Worm (Caenorhabditis elegans) whole organism, L3 larva: Measurements from ENCODE around the gene snt-7.

Experiments used
- R02D3.7 ChIP-seq: fragments of 150-350 bp; optimal IDR thresholded peaks from 2 replicates; lab custom pipeline; 2014; ENCODE audit warnings: missing biosample characterization, missing genetic modification characterization
- aly-2 ChIP-seq: fragments of 150-350 bp; optimal IDR thresholded peaks from 2 replicates; lab custom pipeline; 2014; ENCODE audit warnings: missing biosample characterization, missing genetic modification characterization
- ama-1 ChIP-seq: fragments of 150-350 bp; optimal IDR thresholded peaks from 2 replicates; lab custom pipeline; 2018
- ceh-16 ChIP-seq: sonication (generic microtip); optimal IDR thresholded peaks from 2 replicates; lab custom pipeline; 2017; ENCODE audit warnings: missing biosample characterization, missing genetic modification characterization
- ceh-82 ChIP-seq: fragments of 150-350 bp; optimal IDR thresholded peaks from 2 replicates; lab custom pipeline; 2014; ENCODE audit warnings: missing biosample characterization, missing genetic modification characterization
- egl-27 ChIP-seq: sonication (generic microtip); optimal IDR thresholded peaks from 4 replicates; lab custom pipeline; 2017; ENCODE audit warnings: missing biosample characterization, missing genetic modification reagents, missing genetic modification characterization
- egl-5 ChIP-seq: fragments of 150-350 bp; optimal IDR thresholded peaks from 2 replicates; lab custom pipeline; 2017; ENCODE audit warnings: missing biosample characterization, missing genetic modification reagents, missing genetic modification characterization, inconsistent platforms
- elt-1 ChIP-seq: fragments of 150-350 bp; optimal IDR thresholded peaks from 2 replicates; lab custom pipeline; 2014; ENCODE audit warnings: missing biosample characterization, missing genetic modification characterization
- elt-2 ChIP-seq: sonication (generic microtip); optimal IDR thresholded peaks from 2 replicates; lab custom pipeline; 2016; ENCODE audit warnings: missing genetic modification reagents, mild to moderate bottlenecking, missing genetic modification characterization, missing compliant biosample characterization
- elt-3 ChIP-seq, 3 experiments: fragments of 150-350 bp in 1 of 3; sonication (generic microtip) in 2 of 3; optimal IDR thresholded peaks; 2 replicates in 2 of 3; 4 replicates in 1 of 3; lab custom pipeline; 2014 to 2017; ENCODE audit warnings: missing biosample characterization in 3 of 3, missing genetic modification characterization in 3 of 3
- eor-1 ChIP-seq, 2 experiments: fragments of 150-350 bp; optimal IDR thresholded peaks; 2 replicates each; lab custom pipeline; 2014 to 2018; ENCODE audit warnings: missing biosample characterization in 2 of 2, missing genetic modification characterization in 2 of 2
- fkh-10 ChIP-seq: sonication (generic microtip); optimal IDR thresholded peaks from 2 replicates; lab custom pipeline; 2017; ENCODE audit warnings: missing biosample characterization, missing genetic modification reagents, missing genetic modification characterization
- fos-1 ChIP-seq: fragments of 150-350 bp; optimal IDR thresholded peaks from 2 replicates; lab custom pipeline; 2014; ENCODE audit warnings: missing biosample characterization, missing genetic modification characterization
- jun-1 ChIP-seq: fragments of 150-350 bp; optimal IDR thresholded peaks from 2 replicates; lab custom pipeline; 2014; ENCODE audit warnings: missing biosample characterization, missing genetic modification reagents, missing genetic modification characterization
- lin-15B ChIP-seq: fragments of 150-350 bp; optimal IDR thresholded peaks from 2 replicates; lab custom pipeline; 2014; ENCODE audit warnings: missing biosample characterization, missing genetic modification characterization
- lin-39 ChIP-seq: fragments of 150-350 bp; optimal IDR thresholded peaks from 2 replicates; lab custom pipeline; 2018; ENCODE audit warnings: missing biosample characterization, missing genetic modification reagents, missing genetic modification characterization
- lsy-12 ChIP-seq: sonication (generic microtip); optimal IDR thresholded peaks from 2 replicates; lab custom pipeline; 2016; ENCODE audit warnings: mild to moderate bottlenecking, missing genetic modification characterization, missing compliant biosample characterization
- mdl-1 ChIP-seq: fragments of 150-350 bp; optimal IDR thresholded peaks from 2 replicates; lab custom pipeline; 2014; ENCODE audit warnings: missing biosample characterization, missing genetic modification characterization
- mml-1 ChIP-seq: fragments of 150-350 bp; sonication (generic microtip); optimal IDR thresholded peaks from 3 replicates; lab custom pipeline; 2014; ENCODE audit warnings: missing biosample characterization, missing genetic modification characterization
- nfya-1 ChIP-seq: sonication (generic microtip); optimal IDR thresholded peaks from 2 replicates; lab custom pipeline; 2017; ENCODE audit warnings: missing genetic modification characterization, mild to moderate bottlenecking, missing compliant biosample characterization, antibody characterized with exemption, moderate library complexity; ENCODE audit not compliant: insufficient read depth
- nhr-12 ChIP-seq: fragments of 150-350 bp; optimal IDR thresholded peaks from 2 replicates; lab custom pipeline; 2014; ENCODE audit warnings: missing biosample characterization, missing genetic modification characterization
- nhr-23 ChIP-seq: fragments of 150-350 bp; optimal IDR thresholded peaks from 2 replicates; lab custom pipeline; 2014; ENCODE audit warnings: missing biosample characterization, missing genetic modification reagents, missing genetic modification characterization
- nhr-28 ChIP-seq: fragments of 150-350 bp; optimal IDR thresholded peaks from 2 replicates; lab custom pipeline; 2014; ENCODE audit warnings: missing biosample characterization, missing genetic modification characterization
- nhr-43 ChIP-seq: sonication (generic microtip); optimal IDR thresholded peaks from 2 replicates; lab custom pipeline; 2016; ENCODE audit warnings: mild to moderate bottlenecking, missing genetic modification characterization, missing compliant biosample characterization; ENCODE audit not compliant: poor library complexity, severe bottlenecking
- nhr-67 ChIP-seq: fragments of 150-350 bp; optimal IDR thresholded peaks from 2 replicates; lab custom pipeline; 2014; ENCODE audit warnings: missing biosample characterization, missing genetic modification characterization
- pha-4 ChIP-seq: fragments of 150-350 bp; optimal IDR thresholded peaks from 2 replicates; lab custom pipeline; 2014; ENCODE audit warnings: missing biosample characterization, missing genetic modification reagents, missing genetic modification characterization
- pqm-1 ChIP-seq: fragments of 150-350 bp; optimal IDR thresholded peaks from 2 replicates; lab custom pipeline; 2017; ENCODE audit warnings: missing biosample characterization, missing genetic modification characterization, inconsistent platforms
- skn-1 ChIP-seq: fragments of 150-350 bp; optimal IDR thresholded peaks from 2 replicates; lab custom pipeline; 2014; ENCODE audit warnings: missing biosample characterization, missing genetic modification characterization
- snpc-4 ChIP-seq: fragments of 150-350 bp; optimal IDR thresholded peaks from 2 replicates; lab custom pipeline; 2014; ENCODE audit warnings: missing biosample characterization, missing genetic modification characterization
- unc-39 ChIP-seq: sonication (generic microtip); optimal IDR thresholded peaks from 4 replicates; lab custom pipeline; 2017; ENCODE audit warnings: missing biosample characterization, missing genetic modification characterization
- zag-1 ChIP-seq: fragments of 150-350 bp; optimal IDR thresholded peaks from 2 replicates; lab custom pipeline; 2014; ENCODE audit warnings: missing biosample characterization, missing genetic modification characterization
- ztf-4 ChIP-seq: fragments of 150-350 bp; optimal IDR thresholded peaks from 2 replicates; lab custom pipeline; 2014; ENCODE audit warnings: missing biosample characterization, missing genetic modification characterization

The snt-7 gene

DNA sequence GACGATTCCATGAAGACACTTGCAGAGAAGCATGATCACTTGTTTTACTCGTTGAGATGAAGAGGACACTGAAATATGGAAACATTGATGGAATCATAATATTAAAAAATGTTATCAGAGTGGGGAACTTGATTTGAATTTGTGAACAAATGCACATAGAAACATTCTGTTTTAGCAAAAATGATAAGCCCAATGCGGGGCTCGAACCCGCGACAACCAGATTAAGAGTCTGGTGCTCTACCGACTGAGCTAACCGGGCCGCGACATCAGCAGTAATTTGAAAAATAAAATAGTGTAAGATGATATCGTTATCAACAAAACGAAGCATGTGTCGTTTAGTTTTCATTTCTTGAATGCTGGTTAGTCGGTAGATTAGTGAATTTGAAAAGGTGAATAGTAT lies 42.2 kb upstream of the snt-7 start:
- no peak for TF ChIP-seq nhr-12 (tag; lab: Kevin White, UChicago)
- TF ChIP-seq egl-27 = no peak
- TF ChIP-seq zag-1 (tag; lab: Kevin White, UChicago) = no peak
- peak; percentile 19 for TF ChIP-seq elt-2 (tag; lab: Kevin White, UChicago)
- TF ChIP-seq pqm-1 (tag; lab: Kevin White, UChicago) = no peak

DNA sequence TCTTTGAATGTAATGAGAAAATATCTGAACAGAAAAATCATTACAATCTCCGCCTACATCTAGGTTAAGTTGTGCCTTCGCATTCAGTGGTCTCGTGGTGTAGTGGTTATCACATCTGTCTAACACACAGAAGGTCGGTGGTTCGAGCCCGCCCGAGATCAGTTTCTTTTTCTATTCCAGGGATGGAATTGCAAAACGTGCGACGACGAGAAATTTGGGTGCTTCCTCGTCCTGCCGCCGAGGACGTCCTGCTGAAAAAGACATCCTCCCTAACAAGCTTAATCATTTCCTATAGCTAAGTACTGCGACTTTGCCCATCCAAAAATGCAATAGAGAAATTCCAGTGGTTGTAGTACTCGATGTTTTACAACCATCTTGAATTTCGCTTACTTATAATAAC lies 37.1 kb upstream of the snt-7 start:
- TF ChIP-seq nfya-1 (tag; lab: Kevin White, UChicago) (no peak), elt-2 (tag; lab: Kevin White, UChicago) (peak; percentile 10), nhr-28 (tag; lab: Kevin White, UChicago) (no peak), R02D3.7 (tag; lab: Kevin White, UChicago) (no peak), elt-3 (tag; optimal IDR thresholded peaks at IDR 0.05; lab: Kevin White, UChicago) (no peak), pqm-1 (tag; lab: Kevin White, UChicago) (no peak), zag-1 (tag; lab: Kevin White, UChicago) (no peak), skn-1 (tag; lab: Kevin White, UChicago) (no peak), lsy-12 (tag; lab: Kevin White, UChicago) (peak; percentile 9), pha-4 (tag; lab: Kevin White, UChicago) (no peak)

ce11 chrX:15233684-15234083 lies 34.7 kb upstream of the snt-7 start:
- TF ChIP-seq unc-39 (tag; lab: Kevin White, UChicago) = no peak
- no peak for TF ChIP-seq snpc-4 (tag; lab: Kevin White, UChicago)
- TF ChIP-seq ama-1 (lab: Kevin White, UChicago) = no peak
- no peak for TF ChIP-seq mdl-1
- no peak for TF ChIP-seq nhr-43

DNA sequence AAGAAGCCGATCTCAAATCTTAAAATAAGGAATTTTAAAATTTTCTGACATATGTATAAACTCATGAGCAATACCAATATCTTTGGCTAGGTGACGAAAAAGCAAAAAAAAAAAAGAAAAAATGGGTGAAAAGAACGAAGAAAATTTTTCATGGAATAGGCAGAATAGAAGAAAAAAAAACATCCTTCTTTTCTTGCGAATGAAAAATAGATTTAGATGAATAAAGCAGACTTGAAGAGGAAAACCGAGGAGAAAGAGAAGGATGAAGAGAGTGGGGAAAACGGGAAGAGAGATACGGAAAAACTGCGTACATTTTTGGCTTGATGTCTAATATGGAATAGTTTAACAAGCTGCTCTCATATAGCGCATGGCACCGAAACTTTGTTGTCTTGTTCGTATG lies 32.8 kb upstream of the snt-7 start:
- TF ChIP-seq nhr-67 (tag; lab: Kevin White, UChicago) (no peak), aly-2 (tag; lab: Kevin White, UChicago) (no peak)
- TF ChIP-seq, all 47 proteins: peak for 0

DNA sequence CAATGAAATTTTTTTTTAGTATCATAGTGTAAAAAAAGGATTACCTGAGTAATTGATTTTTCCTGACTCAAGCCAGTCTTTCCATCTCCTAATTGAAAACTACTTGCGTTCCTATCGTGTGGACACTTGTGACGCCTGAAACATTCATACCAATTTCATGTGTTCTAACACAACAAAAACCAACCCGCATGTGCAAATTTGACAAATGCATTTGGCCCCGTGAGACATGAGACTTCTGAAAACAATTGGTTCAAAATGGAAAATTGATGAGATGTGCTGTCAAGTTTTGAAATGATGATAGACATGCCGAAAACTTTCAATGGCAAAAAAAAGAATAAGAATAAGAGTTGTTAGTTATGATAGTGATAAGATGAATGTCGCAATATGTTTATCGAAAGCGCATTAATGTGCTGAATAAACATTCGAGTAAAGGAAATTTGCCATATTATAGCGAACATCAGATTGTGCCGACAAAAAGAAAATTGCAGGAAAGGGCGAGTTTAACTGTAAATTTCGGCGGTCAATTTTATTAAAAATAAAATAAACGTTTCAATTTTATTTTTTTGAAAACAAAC lies 31.5 kb upstream of the snt-7 start, which contains the start of gene H03A11.2:
Gene H03A11.2, minus strand, starts transcription at position 252 of the 575 bp plus-strand sequence.
- TF ChIP-seq nhr-43 (no peak), lin-39 (tag; lab: Kevin White, UChicago) (peak; percentile 48), elt-2 (tag; lab: Kevin White, UChicago) (peak; percentile 46), skn-1 (tag; lab: Kevin White, UChicago) (peak; percentile 28)

- TF ChIP-seq elt-2 (tag; lab: Kevin White, UChicago) (peak; percentile 52), fos-1 (tag; lab: Kevin White, UChicago) (no peak), fkh-10 (GFP tag; lab: Kevin White, UChicago) (no peak), ztf-4 (tag; lab: Kevin White, UChicago) (no peak), pha-4 (tag; lab: Kevin White, UChicago) (peak; percentile 2), pqm-1 (tag; lab: Kevin White, UChicago) (peak; percentile 25), lin-15B (tag; lab: Kevin White, UChicago) (no peak), ceh-82 (tag; lab: Kevin White, UChicago) (no peak), elt-1 (tag; lab: Kevin White, UChicago) (no peak), jun-1 (tag; lab: Kevin White, UChicago) (no peak)
These were observed 30.2 kb upstream of the snt-7 start for ce11 chrX:15229174-15229573.

DNA sequence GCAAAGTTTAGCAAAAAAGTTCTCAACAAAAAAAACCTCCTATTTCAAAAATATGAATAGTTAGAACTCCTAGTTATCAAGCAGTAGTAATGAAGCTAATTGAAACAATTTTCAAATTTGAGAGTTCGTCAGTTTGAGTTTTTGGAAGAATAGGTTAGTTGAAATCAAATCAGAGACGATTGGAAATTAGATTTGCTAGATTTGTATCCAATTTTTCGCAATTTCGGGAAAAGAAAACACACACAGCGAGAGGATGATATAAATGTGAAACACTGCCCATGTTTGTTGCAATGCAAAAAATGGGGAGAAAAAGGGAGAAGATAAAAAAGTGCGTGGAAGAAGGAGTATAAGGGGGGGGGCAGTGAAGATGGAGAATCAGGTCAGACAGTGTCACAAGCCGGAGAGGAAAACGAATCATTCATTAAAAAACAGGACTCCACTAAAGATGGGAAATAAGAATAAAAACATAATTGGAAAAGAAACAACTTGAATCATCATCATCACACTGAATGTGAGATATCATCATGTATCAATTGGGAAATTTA lies 26.3 kb upstream of the snt-7 start:
- TF ChIP-seq pqm-1 (tag; lab: Kevin White, UChicago) (no peak), eor-1 (tag; optimal IDR thresholded peaks at IDR 0.05; lab: Kevin White, UChicago) (no peak), ztf-4 (tag; lab: Kevin White, UChicago) (no peak), egl-5 (tag; lab: Kevin White, UChicago) (no peak), mml-1 (no peak), fos-1 (tag; lab: Kevin White, UChicago) (no peak), pha-4 (tag; lab: Kevin White, UChicago) (no peak), nhr-23 (tag; lab: Kevin White, UChicago) (peak; percentile 63), ceh-16 (tag; lab: Kevin White, UChicago) (no peak)
- TF ChIP-seq, all 47 proteins: peak for 1
